Fruit fly (Drosophila melanogaster) whole organism, wandering third instar larva: Measurements from ENCODE around the gene Grip75.

ENCODE experiments used
- Abd-B ChIP-seq: fragments of >200 bp; optimal IDR thresholded peaks from 2 replicates; lab custom pipeline; 2017; ENCODE audit warnings: missing biosample characterization, missing genetic modification characterization
- CG32264 ChIP-seq: fragments of 200-800 bp; sonication (Bioruptor generic); optimal IDR thresholded peaks from 2 replicates; lab custom pipeline; 2016; ENCODE audit warnings: missing biosample characterization, missing genetic modification characterization
- Dfd ChIP-seq: fragments of >200 bp; optimal IDR thresholded peaks from 2 replicates; lab custom pipeline; 2017; ENCODE audit warnings: missing biosample characterization, missing genetic modification characterization
- Dif ChIP-seq: fragments of 200-275, 200-300 bp; sonication (Bioruptor generic); optimal IDR thresholded peaks from 2 replicates; lab custom pipeline; 2018; ENCODE audit warnings: missing biosample characterization, missing genetic modification characterization; ENCODE audit not compliant: partially characterized antibody
- GATAd ChIP-seq: sonication (Bioruptor generic); optimal IDR thresholded peaks from 2 replicates; lab custom pipeline; 2016; ENCODE audit warnings: missing biosample characterization, missing genetic modification characterization
- Hnf4 ChIP-seq: fragments of 200-800 bp; sonication (Bioruptor generic); optimal IDR thresholded peaks from 2 replicates; lab custom pipeline; 2016; ENCODE audit warnings: missing biosample characterization, mild to moderate bottlenecking, missing genetic modification characterization
- Hr78 ChIP-seq: fragments of >200 bp; optimal IDR thresholded peaks from 2 replicates; lab custom pipeline; 2017; ENCODE audit warnings: missing biosample characterization, missing genetic modification characterization
- Hr83 ChIP-seq: fragments of 200-300 bp; sonication (Bioruptor generic); optimal IDR thresholded peaks from 2 replicates; lab custom pipeline; 2016; ENCODE audit warnings: missing biosample characterization, mild to moderate bottlenecking, missing genetic modification characterization, moderate library complexity; ENCODE audit not compliant: poor library complexity, severe bottlenecking
- Jra ChIP-seq: sonication (Bioruptor generic); optimal IDR thresholded peaks from 2 replicates; lab custom pipeline; 2016; ENCODE audit warnings: missing biosample characterization, missing genetic modification characterization
- Mio ChIP-seq: sonication (Bioruptor generic); optimal IDR thresholded peaks from 2 replicates; lab custom pipeline; 2016; ENCODE audit warnings: missing biosample characterization, missing genetic modification characterization
- N ChIP-seq: fragments of >200 bp; optimal IDR thresholded peaks from 2 replicates; lab custom pipeline; 2018; ENCODE audit warnings: missing biosample characterization, missing external identifiers, missing genetic modification characterization
- OdsH ChIP-seq: fragments of 200-800 bp; sonication (Bioruptor generic); optimal IDR thresholded peaks from 2 replicates; lab custom pipeline; 2016; ENCODE audit warnings: missing biosample characterization, mild to moderate bottlenecking, missing genetic modification characterization
- Rel ChIP-seq, 2 experiments: fragments of 200-800 bp; sonication (Bioruptor generic) in 1 of 2; optimal IDR thresholded peaks; 2 replicates in 1 of 2; 3 replicates in 1 of 2; lab custom pipeline; 2016 to 2019; ENCODE audit warnings: mild to moderate bottlenecking in 2 of 2, missing biosample characterization in 2 of 2, missing genetic modification characterization in 2 of 2, moderate library complexity in 1 of 2
- Sp1 ChIP-seq: fragments of 200-800 bp; sonication (Bioruptor generic); optimal IDR thresholded peaks from 3 replicates; lab custom pipeline; 2019; ENCODE audit warnings: missing biosample characterization, mild to moderate bottlenecking, missing genetic modification characterization, moderate library complexity
- Vsx2 ChIP-seq: fragments of 200-300, 225-300 bp; sonication (Bioruptor generic); optimal IDR thresholded peaks from 2 replicates; lab custom pipeline; 2018; ENCODE audit warnings: missing biosample characterization, missing genetic modification characterization; ENCODE audit not compliant: partially characterized antibody
- brk ChIP-seq: fragments of 200-800 bp; sonication (Bioruptor generic); optimal IDR thresholded peaks from 2 replicates; lab custom pipeline; 2016; ENCODE audit warnings: missing biosample characterization, mild to moderate bottlenecking, missing genetic modification characterization
- dl ChIP-seq, 2 experiments: fragments of 175-275, 200-275 bp in 1 of 2; fragments of 200-275 bp in 1 of 2; sonication (Bioruptor generic); optimal IDR thresholded peaks; lab custom pipeline; 2018; ENCODE audit warnings: mild to moderate bottlenecking in 2 of 2, missing biosample characterization in 2 of 2, missing genetic modification characterization in 2 of 2, moderate library complexity in 2 of 2; ENCODE audit not compliant: partially characterized antibody in 2 of 2, insufficient read depth in 1 of 2
- dmrt93B ChIP-seq: fragments of 200-800 bp; sonication (Bioruptor generic); optimal IDR thresholded peaks from 2 replicates; lab custom pipeline; 2018; ENCODE audit warnings: missing biosample characterization, mild to moderate bottlenecking, missing genetic modification characterization
- dsf ChIP-seq: sonication (Bioruptor generic); optimal IDR thresholded peaks from 2 replicates; lab custom pipeline; 2016; ENCODE audit warnings: missing biosample characterization, missing genetic modification characterization, borderline replicate concordance
- ey ChIP-seq: fragments of 200-800 bp; sonication (Bioruptor generic); optimal IDR thresholded peaks from 2 replicates; lab custom pipeline; 2016; ENCODE audit warnings: missing biosample characterization, missing genetic modification characterization
- foxo ChIP-seq, 2 experiments: fragments of 200-800 bp; sonication (Bioruptor generic); optimal IDR thresholded peaks; 2 replicates in 1 of 2; 3 replicates in 1 of 2; lab custom pipeline; 2016 to 2017; ENCODE audit warnings: missing biosample characterization in 2 of 2, missing genetic modification characterization in 2 of 2
- fru ChIP-seq: fragments of 200-800 bp; sonication (Bioruptor generic); optimal IDR thresholded peaks from 3 replicates; lab custom pipeline; 2016; ENCODE audit warnings: missing biosample characterization, mild to moderate bottlenecking, missing genetic modification characterization
- h ChIP-seq: fragments of 200-800 bp; sonication (Bioruptor generic); optimal IDR thresholded peaks from 3 replicates; lab custom pipeline; 2016; ENCODE audit warnings: missing biosample characterization, mild to moderate bottlenecking, missing genetic modification characterization
- lola ChIP-seq: fragments of >200 bp; optimal IDR thresholded peaks from 2 replicates; lab custom pipeline; 2017; ENCODE audit warnings: missing biosample characterization, missing genetic modification characterization
- pan ChIP-seq: fragments of >200 bp; optimal IDR thresholded peaks from 2 replicates; lab custom pipeline; 2017
- psq ChIP-seq: fragments of 200-800 bp; sonication (Bioruptor generic); optimal IDR thresholded peaks from 3 replicates; lab custom pipeline; 2017; ENCODE audit warnings: missing biosample characterization, mild to moderate bottlenecking, missing genetic modification characterization, moderate library complexity
- rgr ChIP-seq: fragments of 200-800 bp; sonication (Bioruptor generic); optimal IDR thresholded peaks from 3 replicates; lab custom pipeline; 2016; ENCODE audit warnings: missing biosample characterization, mild to moderate bottlenecking, missing genetic modification characterization
- sage ChIP-seq: fragments of 200-800 bp; sonication (Bioruptor generic); optimal IDR thresholded peaks from 2 replicates; lab custom pipeline; 2016; ENCODE audit warnings: missing biosample characterization, mild to moderate bottlenecking, missing genetic modification characterization
- sv ChIP-seq: fragments of 200-800 bp; sonication (Bioruptor generic); optimal IDR thresholded peaks from 3 replicates; lab custom pipeline; 2016; ENCODE audit warnings: missing biosample characterization, missing genetic modification characterization
- tai ChIP-seq: sonication (Bioruptor generic); optimal IDR thresholded peaks from 2 replicates; lab custom pipeline; 2016; ENCODE audit warnings: missing biosample characterization, missing genetic modification characterization
- usp ChIP-seq: fragments of >200 bp; optimal IDR thresholded peaks from 2 replicates; lab custom pipeline; 2017; ENCODE audit warnings: missing biosample characterization, missing genetic modification characterization
- woc ChIP-seq: sonication (Bioruptor generic); optimal IDR thresholded peaks from 2 replicates; lab custom pipeline; 2016; ENCODE audit warnings: missing biosample characterization, mild to moderate bottlenecking, missing genetic modification characterization

Gene Grip75

dm6 chr2L:10497106-10497800, 14.2 kb downstream of the Grip75 start:
- TF ChIP-seq Rel (GFP tag; optimal IDR thresholded peaks at IDR 0.05; lab: Kevin White, UChicago) (no peak), Rel (tag; optimal IDR thresholded peaks at IDR 0.05; lab: Kevin White, UChicago) (no peak), Dfd (GFP tag; lab: Kevin White, UChicago) (no peak), rgr (no peak), Hr78 (no peak), foxo (GFP tag; optimal IDR thresholded peaks at IDR 0.05; lab: Kevin White, UChicago) (no peak), Mio (no peak), Jra (GFP tag; lab: Kevin White, UChicago) (no peak), sv (GFP tag; lab: Kevin White, UChicago) (no peak), Sp1 (no peak), GATAd (GFP tag; lab: Kevin White, UChicago) (no peak), psq (GFP tag; lab: Kevin White, UChicago) (no peak), woc (GFP tag; lab: Kevin White, UChicago) (no peak)
- TF ChIP-seq, all 38 proteins: peak for 0

DNA sequence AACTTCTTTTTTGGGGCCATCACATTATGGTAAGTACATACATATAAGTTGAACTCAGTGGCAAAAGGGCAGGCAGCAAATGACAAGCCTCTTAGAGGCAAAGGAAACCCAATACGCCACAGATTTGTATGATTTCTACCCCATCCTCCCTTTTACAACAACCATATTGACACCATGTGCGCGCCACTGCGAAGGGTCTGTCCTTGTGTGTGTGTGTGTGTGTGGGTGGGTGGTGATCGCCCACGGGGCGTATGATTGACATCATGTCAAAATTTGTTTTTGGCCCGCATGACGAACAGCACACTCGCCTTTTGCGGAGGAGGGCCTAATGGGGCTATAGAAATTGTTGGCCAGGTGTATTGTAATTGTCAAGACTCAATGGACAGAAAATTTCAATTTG, 16.5 kb downstream of the Grip75 start:
- TF ChIP-seq rgr, result no peak

dm6 chr2L:10500309-10500974, 17.3 kb downstream of the Grip75 start:
- TF ChIP-seq tai (no peak), Rel (GFP tag; optimal IDR thresholded peaks at IDR 0.05; lab: Kevin White, UChicago) (peak; percentile 6), Rel (tag; optimal IDR thresholded peaks at IDR 0.05; lab: Kevin White, UChicago) (peak; percentile 78)

- no peak for TF ChIP-seq sage (GFP tag; lab: Kevin White, UChicago)
- TF ChIP-seq pan (lab: Kevin White, UChicago), result no peak
- no peak for TF ChIP-seq foxo (GFP tag; optimal IDR thresholded peaks at IDR 0.05; lab: Kevin White, UChicago)
- TF ChIP-seq Rel (GFP tag; optimal IDR thresholded peaks at IDR 0.05; lab: Kevin White, UChicago), result no peak
- TF ChIP-seq Rel (tag; optimal IDR thresholded peaks at IDR 0.05; lab: Kevin White, UChicago), result no peak
- no peak for TF ChIP-seq brk
- TF ChIP-seq Sp1, result no peak
- TF ChIP-seq Vsx2 (GFP tag; lab: Kevin White, UChicago), result no peak
- TF ChIP-seq psq (GFP tag; lab: Kevin White, UChicago), result no peak
- TF ChIP-seq fru (GFP tag; lab: Kevin White, UChicago), result no peak
- TF ChIP-seq usp (GFP tag; lab: Kevin White, UChicago), result no peak
- TF ChIP-seq Hnf4, result no peak
- no peak for TF ChIP-seq dmrt93B (GFP tag; lab: Kevin White, UChicago)
- TF ChIP-seq Abd-B (GFP tag; lab: Kevin White, UChicago), result no peak
- TF ChIP-seq Dif, result no peak
- TF ChIP-seq ey, result no peak
- no peak for TF ChIP-seq lola (GFP tag; lab: Kevin White, UChicago)
- no peak for TF ChIP-seq OdsH (GFP tag; lab: Kevin White, UChicago)
- TF ChIP-seq GATAd (GFP tag; lab: Kevin White, UChicago), result no peak
- TF ChIP-seq h, result no peak
Observed at dm6 chr2L:10502244-10502643, 19.1 kb downstream of the Grip75 start.

DNA sequence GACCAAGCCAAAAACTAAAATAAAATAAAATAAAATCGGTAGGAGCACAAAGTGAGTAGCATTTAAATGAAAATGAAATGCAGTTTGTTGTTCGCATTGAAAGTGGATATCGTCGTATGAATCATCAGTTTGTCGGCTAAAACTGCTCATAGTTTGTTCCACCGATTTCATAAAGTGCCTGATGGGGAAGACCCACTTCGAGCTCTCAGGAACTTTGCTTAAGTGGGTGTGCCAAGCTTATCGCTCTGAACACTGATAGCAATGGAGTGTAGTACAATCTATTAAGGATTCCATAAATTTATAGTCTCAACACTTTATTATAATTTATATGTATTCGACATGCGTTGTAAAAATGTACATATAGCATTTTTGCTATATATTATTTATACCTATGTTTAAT, 19.8 kb downstream of the Grip75 start:
- TF ChIP-seq Rel (GFP tag; optimal IDR thresholded peaks at IDR 0.05; lab: Kevin White, UChicago) (no peak), Rel (tag; optimal IDR thresholded peaks at IDR 0.05; lab: Kevin White, UChicago) (peak; percentile 78), N (GFP tag; lab: Kevin White, UChicago) (no peak)

DNA sequence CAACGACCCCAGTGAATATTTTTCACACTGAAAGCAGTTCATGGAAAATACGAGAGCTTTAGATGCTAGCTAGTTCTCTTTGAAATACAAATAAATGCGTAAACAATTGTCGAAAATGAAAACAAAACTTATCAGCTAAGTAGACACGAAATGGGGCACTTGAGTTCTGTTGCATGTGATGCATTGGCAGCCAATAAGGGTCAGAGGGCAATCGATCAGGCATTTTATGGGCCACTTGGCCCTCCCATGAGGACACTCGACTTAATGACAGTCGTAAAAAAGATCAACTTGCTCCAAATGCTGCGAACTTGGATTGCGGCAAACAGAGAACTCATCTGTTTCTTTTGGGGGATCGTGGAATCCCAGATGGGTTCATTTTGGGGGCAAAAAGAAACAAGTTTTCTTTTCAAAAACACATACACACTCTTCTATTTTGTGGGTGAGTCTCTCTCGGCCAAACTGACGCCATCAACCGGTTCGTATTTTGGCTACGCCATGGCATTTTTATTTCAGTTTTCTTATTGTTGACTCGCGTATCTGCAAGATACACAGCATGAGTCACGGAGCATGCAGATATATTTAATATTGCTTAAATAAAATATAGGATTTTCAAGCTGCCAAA, 20.4 kb downstream of the Grip75 start:
- TF ChIP-seq h (no peak), dsf (no peak), Hr78 (no peak), dmrt93B (GFP tag; lab: Kevin White, UChicago) (no peak), ey (no peak), Hr83 (GFP tag; lab: Kevin White, UChicago) (no peak), N (GFP tag; lab: Kevin White, UChicago) (no peak), Sp1 (no peak), Hnf4 (no peak), dl (GFP tag; optimal IDR thresholded peaks at IDR 0.05; lab: Kevin White, UChicago; ENCODE audit: insufficient read depth in 1 of 2, partially characterized antibody in 2 of 2) (no peak), psq (GFP tag; lab: Kevin White, UChicago) (no peak), foxo (GFP tag; optimal IDR thresholded peaks at IDR 0.05; lab: Kevin White, UChicago) (no peak), rgr (no peak), Jra (GFP tag; lab: Kevin White, UChicago) (no peak), CG32264 (GFP tag; lab: Kevin White, UChicago) (no peak)
